Fruit fly (Drosophila melanogaster): ENCODE data around the gene Zmynd8.

DNA sequence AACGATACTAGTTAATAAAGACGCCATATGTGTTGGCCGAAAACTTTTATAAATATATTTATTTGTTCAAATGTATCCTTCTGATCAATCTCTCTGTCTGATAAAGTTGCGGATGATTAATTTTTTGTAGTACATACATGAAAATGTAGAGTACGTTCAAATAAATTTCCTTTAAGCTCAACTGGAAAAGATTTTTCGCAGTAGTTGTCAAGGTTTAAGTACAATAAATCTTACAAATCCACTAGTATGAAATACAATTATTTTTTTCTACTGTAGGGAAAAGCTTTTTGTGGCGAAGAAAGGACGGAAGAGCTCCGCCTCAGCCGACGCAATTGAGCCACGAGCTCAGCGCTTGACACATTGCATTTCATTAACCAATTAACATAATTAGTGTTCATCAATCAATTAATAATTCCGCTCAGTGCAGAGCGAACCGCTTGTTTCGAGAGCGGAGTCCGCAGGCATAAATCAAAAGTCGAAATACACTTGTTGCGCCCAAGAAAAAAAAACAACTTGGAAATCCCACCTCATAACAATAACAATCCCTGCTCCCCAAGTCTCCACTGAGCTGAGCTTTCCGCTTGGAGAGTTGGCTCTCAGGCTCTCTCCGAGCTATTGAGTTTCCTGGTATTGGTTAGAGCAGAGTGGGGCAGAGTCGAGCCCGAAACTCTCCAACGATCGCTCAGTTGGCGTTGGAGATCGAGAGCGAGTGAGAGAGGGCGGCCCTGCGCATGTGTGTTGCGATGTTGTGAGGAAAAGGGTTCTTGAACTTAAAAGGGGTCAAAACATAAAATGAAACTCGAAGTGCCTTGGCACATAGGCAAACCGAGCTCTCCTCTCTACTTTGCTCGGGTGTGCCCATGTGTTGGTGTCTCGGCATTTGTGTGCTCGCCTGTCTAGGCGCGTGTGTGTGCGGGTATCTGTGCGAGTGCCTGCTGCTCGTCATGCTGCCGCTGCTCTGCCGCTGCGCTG is 19.7 kb downstream of the Zmynd8 start:
- no peak for TF ChIP-seq CG10348 (GFP tag; IDR thresholded peaks at IDR 0.05)
- no peak for TF ChIP-seq D1 (tag; optimal IDR thresholded peaks at IDR 0.05)
- TF ChIP-seq CG34367 (tag; optimal IDR thresholded peaks at IDR 0.05): peak; percentile 2

Measured in whole organism, pupa.